Worm (Caenorhabditis elegans) whole organism, L2 larva: ENCODE data around the gene gcy-11.
A peak's percentile ranks its signal among the peaks of the same experiment; 100 is the strongest.

Experiments
- C34F6.9 ChIP-seq: fragments of 150-350 bp; optimal IDR thresholded peaks from 2 replicates; lab custom pipeline; 2014; ENCODE audit warnings: missing biosample characterization, missing genetic modification characterization
- F13H6.1 ChIP-seq: sonication (generic microtip); optimal IDR thresholded peaks from 2 replicates; lab custom pipeline; 2016; ENCODE audit warnings: missing genetic modification characterization, missing compliant biosample characterization
- R02D3.7 ChIP-seq: fragments of 150-350 bp; optimal IDR thresholded peaks from 2 replicates; lab custom pipeline; 2014; ENCODE audit warnings: missing biosample characterization, missing genetic modification characterization
- ZK546.5 ChIP-seq: sonication (generic microtip); optimal IDR thresholded peaks from 2 replicates; lab custom pipeline; 2017; ENCODE audit warnings: missing biosample characterization, missing genetic modification characterization
- alr-1 ChIP-seq: fragments of 150-350 bp; optimal IDR thresholded peaks from 2 replicates; lab custom pipeline; 2014; ENCODE audit warnings: missing biosample characterization, missing genetic modification characterization
- ama-1 ChIP-seq: fragments of 150-350 bp; optimal IDR thresholded peaks from 2 replicates; lab custom pipeline; 2018; ENCODE audit warnings: inconsistent platforms
- ceh-16 ChIP-seq: fragments of 150-350 bp; optimal IDR thresholded peaks from 2 replicates; lab custom pipeline; 2014; ENCODE audit warnings: missing biosample characterization, missing genetic modification characterization
- ceh-82 ChIP-seq: fragments of 150-350 bp; optimal IDR thresholded peaks from 2 replicates; lab custom pipeline; 2014; ENCODE audit warnings: missing biosample characterization, missing genetic modification characterization
- crh-2 ChIP-seq: sonication (generic microtip); optimal IDR thresholded peaks from 2 replicates; lab custom pipeline; 2017; ENCODE audit warnings: missing biosample characterization, missing genetic modification characterization
- dmd-4 ChIP-seq: sonication (generic microtip); optimal IDR thresholded peaks from 2 replicates; lab custom pipeline; 2017; ENCODE audit warnings: missing biosample characterization, missing genetic modification characterization
- elt-1 ChIP-seq: fragments of 150-350 bp; optimal IDR thresholded peaks from 2 replicates; lab custom pipeline; 2014; ENCODE audit warnings: missing biosample characterization, missing genetic modification characterization
- elt-3 ChIP-seq: sonication (generic microtip); optimal IDR thresholded peaks from 2 replicates; lab custom pipeline; 2017; ENCODE audit warnings: missing biosample characterization, missing genetic modification characterization
- gmeb-1 ChIP-seq: fragments of 150-350 bp; optimal IDR thresholded peaks from 2 replicates; lab custom pipeline; 2014; ENCODE audit warnings: missing biosample characterization, missing genetic modification characterization
- lin-11 ChIP-seq: fragments of 150-350 bp; sonication (generic microtip); optimal IDR thresholded peaks from 2 replicates; lab custom pipeline; 2014; ENCODE audit warnings: missing biosample characterization, missing genetic modification characterization, inconsistent platforms, mixed read lengths
- lin-13 ChIP-seq: fragments of 150-350 bp; optimal IDR thresholded peaks from 2 replicates; lab custom pipeline; 2014; ENCODE audit warnings: missing biosample characterization, missing genetic modification reagents, missing genetic modification characterization
- lin-39 ChIP-seq: fragments of 150-350 bp; optimal IDR thresholded peaks from 2 replicates; lab custom pipeline; 2014; ENCODE audit warnings: missing biosample characterization, missing genetic modification reagents, missing genetic modification characterization
- mdl-1 ChIP-seq, 2 experiments: fragments of 150-350 bp in 1 of 2; sonication (generic microtip) in 1 of 2; optimal IDR thresholded peaks; 2 replicates each; lab custom pipeline; 2017; ENCODE audit warnings: missing biosample characterization in 2 of 2, missing genetic modification characterization in 2 of 2
- nhr-10 ChIP-seq: sonication (generic microtip); optimal IDR thresholded peaks from 2 replicates; lab custom pipeline; 2017; ENCODE audit warnings: missing biosample characterization, missing genetic modification characterization
- nhr-11 ChIP-seq: fragments of 150-350 bp; optimal IDR thresholded peaks from 2 replicates; lab custom pipeline; 2014; ENCODE audit warnings: missing biosample characterization, missing genetic modification characterization
- nhr-12 ChIP-seq: fragments of 150-350 bp; optimal IDR thresholded peaks from 2 replicates; lab custom pipeline; 2014; ENCODE audit warnings: missing biosample characterization, missing genetic modification characterization
- nhr-129 ChIP-seq: fragments of 150-350 bp; optimal IDR thresholded peaks from 2 replicates; lab custom pipeline; 2014; ENCODE audit warnings: missing biosample characterization, missing genetic modification characterization
- nhr-21 ChIP-seq: fragments of 150-350 bp; optimal IDR thresholded peaks from 2 replicates; lab custom pipeline; 2014; ENCODE audit warnings: missing biosample characterization, missing genetic modification characterization
- nhr-23 ChIP-seq: fragments of 150-350 bp; optimal IDR thresholded peaks from 2 replicates; lab custom pipeline; 2014; ENCODE audit warnings: missing biosample characterization, missing genetic modification reagents, missing genetic modification characterization
- nhr-6 ChIP-seq: fragments of 150-350 bp; optimal IDR thresholded peaks from 2 replicates; lab custom pipeline; 2014; ENCODE audit warnings: missing biosample characterization, missing genetic modification characterization
- nhr-77 ChIP-seq: fragments of 150-350 bp; optimal IDR thresholded peaks from 2 replicates; lab custom pipeline; 2014; ENCODE audit warnings: missing biosample characterization, missing genetic modification characterization
- sem-4 ChIP-seq: fragments of 150-350 bp; optimal IDR thresholded peaks from 2 replicates; lab custom pipeline; 2014; ENCODE audit warnings: missing biosample characterization, missing genetic modification reagents, missing genetic modification characterization
- sma-3 ChIP-seq: sonication (generic microtip); optimal IDR thresholded peaks from 2 replicates; lab custom pipeline; 2016; ENCODE audit warnings: missing genetic modification reagents, missing genetic modification characterization, missing compliant biosample characterization
- sma-9 ChIP-seq, 2 experiments: fragments of 150-350 bp in 1 of 2; sonication (generic microtip) in 1 of 2; optimal IDR thresholded peaks; 2 replicates each; lab custom pipeline; 2014 to 2016; ENCODE audit warnings: missing genetic modification characterization in 2 of 2, mild to moderate bottlenecking in 1 of 2, missing biosample characterization in 1 of 2, missing compliant biosample characterization in 1 of 2, missing genetic modification reagents in 1 of 2, moderate library complexity in 1 of 2
- unc-39 ChIP-seq: fragments of 150-350 bp; optimal IDR thresholded peaks from 2 replicates; lab custom pipeline; 2014; ENCODE audit warnings: missing biosample characterization, missing genetic modification characterization
- zag-1 ChIP-seq: fragments of 150-350 bp; optimal IDR thresholded peaks from 2 replicates; lab custom pipeline; 2014; ENCODE audit warnings: missing biosample characterization, missing genetic modification characterization
- ztf-1 ChIP-seq: fragments of 200-800 bp; sonication (Bioruptor generic); conservative IDR thresholded peaks from 2 replicates; pipeline ENCODE4 v1.3.6; 2022; ENCODE audit warnings: missing genetic modification characterization, missing compliant biosample characterization

gcy-11 gene

ce11 chrX:17055481-17055835 is at the start of gene gcy-11:
Gene gcy-11 (minus strand): TSS chrX:17055581.
- TF ChIP-seq nhr-129 (peak; percentile 3), sem-4 (tag; lab: Kevin White, UChicago) (no peak), C34F6.9 (no peak), sma-9 (GFP tag; optimal IDR thresholded peaks at IDR 0.05; lab: Kevin White, UChicago) (peak; percentile 20), sma-9 (tag; optimal IDR thresholded peaks at IDR 0.05; lab: Kevin White, UChicago) (no peak)

DNA sequence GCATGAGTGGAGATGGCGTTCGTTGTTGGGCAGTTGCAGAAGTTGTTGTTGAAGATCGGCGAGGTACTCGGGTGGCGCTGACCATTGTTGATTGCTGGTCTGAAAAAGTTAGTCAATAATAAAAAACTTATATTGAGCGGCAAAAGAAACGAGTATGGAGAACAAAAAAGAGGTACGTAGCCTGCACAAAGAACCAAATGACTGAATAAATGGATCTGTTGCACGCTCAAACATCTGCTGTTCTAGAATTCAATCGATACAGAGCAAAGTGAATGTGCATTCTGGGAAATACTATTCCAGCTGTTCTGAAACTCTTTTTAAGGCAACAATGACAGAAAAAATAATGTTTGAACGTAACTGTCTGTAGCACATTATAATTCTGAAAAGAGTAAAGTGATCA is 45.3 kb upstream of the gcy-11 start, which contains the start of gene lido-2:
TSS of gene lido-2 (minus strand) at position 101 of the 400 bp plus-strand sequence.
- TF ChIP-seq elt-3 (tag; lab: Kevin White, UChicago) (no peak), C34F6.9 (no peak), gmeb-1 (no peak), ceh-16 (tag; lab: Kevin White, UChicago) (no peak), unc-39 (tag; lab: Kevin White, UChicago) (no peak), nhr-23 (tag; lab: Kevin White, UChicago) (no peak), sma-3 (GFP tag; lab: Kevin White, UChicago) (no peak), dmd-4 (no peak), ama-1 (lab: Kevin White, UChicago) (no peak), nhr-11 (tag; lab: Kevin White, UChicago) (no peak), zag-1 (tag; lab: Kevin White, UChicago) (no peak), elt-1 (tag; lab: Kevin White, UChicago) (no peak), R02D3.7 (tag; lab: Kevin White, UChicago) (no peak), nhr-21 (tag; lab: Kevin White, UChicago) (no peak)

DNA sequence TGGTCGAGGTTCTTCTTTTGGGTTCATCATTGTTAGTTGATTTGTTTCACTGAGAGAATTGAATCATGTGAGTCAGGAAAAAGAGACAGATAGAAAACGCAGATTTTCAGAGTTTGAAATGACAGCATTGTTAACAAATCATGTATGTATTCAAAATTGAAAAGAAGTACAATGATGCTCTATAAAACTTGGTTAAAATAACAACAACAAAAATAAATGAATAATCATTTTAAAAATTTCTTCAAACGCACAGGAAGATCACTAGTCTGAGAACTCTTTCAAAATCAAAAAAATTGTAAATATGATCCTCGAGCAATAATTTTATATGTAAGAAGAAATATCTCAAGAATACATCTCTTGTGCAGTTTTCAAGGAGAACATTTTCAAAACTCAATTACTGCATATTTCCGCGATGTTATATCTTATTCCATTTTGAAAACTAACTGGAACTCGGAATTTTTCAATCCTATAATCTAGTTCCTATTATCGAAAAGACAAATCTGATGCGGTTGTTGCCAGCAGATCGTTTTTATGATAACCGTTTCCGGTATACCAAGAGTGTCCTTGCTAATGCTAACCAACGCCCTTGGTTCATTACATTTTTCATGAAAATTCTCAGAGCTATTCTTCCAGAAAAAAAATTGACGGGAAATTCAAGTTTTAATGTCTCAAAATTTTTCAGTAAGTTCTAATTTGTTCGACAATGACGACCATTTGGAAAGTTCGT is 41.3 kb upstream of the gcy-11 start, which contains the start of gene lido-1:
TSS of gene lido-1 (minus strand) at position 51 of the 727 bp plus-strand sequence.
- TF ChIP-seq elt-1 (tag; lab: Kevin White, UChicago): peak; percentile 35
- TF ChIP-seq lin-39: no peak
- peak; percentile 9 for TF ChIP-seq sma-9 (GFP tag; optimal IDR thresholded peaks at IDR 0.05; lab: Kevin White, UChicago)
- TF ChIP-seq sma-9 (tag; optimal IDR thresholded peaks at IDR 0.05; lab: Kevin White, UChicago): no peak

- TF ChIP-seq lin-11 (tag; lab: Kevin White, UChicago) (no peak), crh-2 (tag; lab: Kevin White, UChicago) (no peak), unc-39 (tag; lab: Kevin White, UChicago) (no peak), F13H6.1 (tag; lab: Kevin White, UChicago) (no peak), lin-13 (GFP tag; lab: Kevin White, UChicago) (no peak), nhr-6 (tag; lab: Kevin White, UChicago) (no peak), gmeb-1 (no peak), ztf-1 (no peak), C34F6.9 (no peak), alr-1 (tag; lab: Kevin White, UChicago) (no peak), mdl-1 (tag; optimal IDR thresholded peaks at IDR 0.05; lab: Kevin White, UChicago) (no peak), nhr-23 (tag; lab: Kevin White, UChicago) (no peak), sma-3 (GFP tag; lab: Kevin White, UChicago) (no peak), ceh-82 (tag; lab: Kevin White, UChicago) (no peak), nhr-10 (tag; lab: Kevin White, UChicago) (no peak)
- TF ChIP-seq, all 48 proteins: peak for 0
These were observed 37.8 kb upstream of the gcy-11 start, which contains the start of gene C08A9.3 for ce11 chrX:17093199-17093598. Gene C08A9.3 (minus strand): TSS chrX:17093299.

- no peak for TF ChIP-seq ZK546.5 (tag; lab: Kevin White, UChicago)
- no peak for TF ChIP-seq nhr-11 (tag; lab: Kevin White, UChicago)
- no peak for TF ChIP-seq nhr-23 (tag; lab: Kevin White, UChicago)
- no peak for TF ChIP-seq elt-3 (tag; lab: Kevin White, UChicago)
These were observed 37.0 kb upstream of the gcy-11 start, which contains the start of gene sod-3 for ce11 chrX:17092416-17092815. Gene sod-3 (plus strand): TSS chrX:17092753.

DNA sequence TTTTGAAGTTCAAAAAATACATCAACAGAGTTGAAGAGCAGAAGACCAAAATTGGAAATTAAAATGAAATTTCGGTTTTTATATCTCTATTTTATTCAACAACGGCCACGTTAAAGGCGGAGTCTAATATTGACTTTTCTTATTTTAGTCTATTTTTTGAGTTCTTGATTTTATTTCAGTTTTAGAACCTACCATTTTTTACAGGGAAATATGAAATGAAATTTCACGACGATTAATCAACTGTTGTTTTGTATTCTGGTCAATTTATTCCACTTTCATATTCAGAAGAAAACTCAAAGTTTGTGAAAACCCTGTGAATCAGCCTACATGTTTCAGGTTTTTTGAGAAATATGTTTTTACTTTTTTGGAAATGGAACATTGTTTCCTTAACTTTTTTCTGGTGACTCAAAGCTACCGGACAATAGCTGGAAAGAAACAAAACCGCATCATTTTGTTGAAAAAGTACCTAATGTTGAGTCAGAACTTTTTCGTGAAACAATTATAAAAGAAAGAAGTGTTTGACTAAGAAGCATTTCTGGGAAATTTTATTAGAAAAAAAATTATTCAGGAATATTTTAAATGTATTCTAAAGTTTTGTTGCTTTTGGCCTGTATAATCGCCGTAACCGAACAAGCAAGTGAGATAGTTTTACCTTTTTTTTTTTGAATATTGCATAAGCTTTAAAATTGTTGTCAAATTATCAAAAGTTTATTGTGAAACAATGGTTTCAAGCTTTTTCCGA is 25.4 kb upstream of the gcy-11 start, which contains the start of the genes irld-23 and C08A9.10:
TSS of gene irld-23 (minus strand) at position 51 of the 742 bp plus-strand sequence.
TSS of gene C08A9.10 (plus strand) at position 545 of the 742 bp plus-strand sequence.
- TF ChIP-seq lin-13 (GFP tag; lab: Kevin White, UChicago) (no peak), zag-1 (tag; lab: Kevin White, UChicago) (no peak), nhr-21 (tag; lab: Kevin White, UChicago) (no peak), nhr-77 (no peak), nhr-12 (tag; lab: Kevin White, UChicago) (no peak), mdl-1 (tag; optimal IDR thresholded peaks at IDR 0.05; lab: Kevin White, UChicago) (no peak)
